Fruit fly (Drosophila melanogaster) whole organism, embryonic: ENCODE measurements around the gene CG9302.

ENCODE experiments used
- Atf-2 ChIP-seq: fragments of 200-800 bp; sonication (Bioruptor generic); optimal IDR thresholded peaks from 2 replicates; lab custom pipeline; 2016; ENCODE audit warnings: missing biosample characterization, missing genetic modification characterization
- BtbVII ChIP-seq: fragments of 200-800 bp; sonication (Bioruptor generic); optimal IDR thresholded peaks from 3 replicates; lab custom pipeline; 2017; ENCODE audit warnings: missing biosample characterization, mild to moderate bottlenecking, missing genetic modification characterization
- CG10147 ChIP-seq: fragments of 200-800 bp; sonication (Bioruptor generic); optimal IDR thresholded peaks from 2 replicates; lab custom pipeline; 2019; ENCODE audit warnings: missing biosample characterization, mild to moderate bottlenecking, missing genetic modification characterization, moderate library complexity
- CG10543 ChIP-seq: fragments of 200-800 bp; sonication (Bioruptor generic); optimal IDR thresholded peaks from 3 replicates; lab custom pipeline; 2017; ENCODE audit warnings: missing biosample characterization, mild to moderate bottlenecking, missing genetic modification characterization, moderate library complexity
- CG10979 ChIP-seq: fragments of 200-800 bp; sonication (Bioruptor generic); optimal IDR thresholded peaks from 2 replicates; lab custom pipeline; 2018; ENCODE audit warnings: missing biosample characterization, mild to moderate bottlenecking, missing genetic modification characterization, moderate library complexity
- CG1233 ChIP-seq: fragments of 200-800 bp; sonication (Bioruptor generic); optimal IDR thresholded peaks from 4 replicates; lab custom pipeline; 2018; ENCODE audit warnings: missing biosample characterization, mild to moderate bottlenecking, missing genetic modification characterization
- CG12659 ChIP-seq: fragments of 200-800 bp; sonication (Bioruptor generic); optimal IDR thresholded peaks from 3 replicates; lab custom pipeline; 2017; ENCODE audit warnings: mild to moderate bottlenecking, missing biosample characterization, missing genetic modification reagents, missing genetic modification characterization
- CG1603 ChIP-seq: fragments of 200-800 bp; sonication (Bioruptor generic); optimal IDR thresholded peaks from 2 replicates; lab custom pipeline; 2019; ENCODE audit warnings: missing biosample characterization, mild to moderate bottlenecking, missing genetic modification characterization, moderate library complexity
- CG17361 ChIP-seq: fragments of 200-800 bp; sonication (Bioruptor generic); IDR thresholded peaks from 3 replicates; pipeline ENCODE4 v1.3.6; 2022; ENCODE audit warnings: missing biosample characterization, missing genetic modification characterization
- CG18262 ChIP-seq: fragments of 200-800 bp; optimal IDR thresholded peaks from 3 replicates; lab custom pipeline; 2019; ENCODE audit warnings: missing biosample characterization, mild to moderate bottlenecking, missing genetic modification characterization, moderate library complexity
- CG18619 ChIP-seq: fragments of 200-800 bp; sonication (Bioruptor generic); optimal IDR thresholded peaks from 3 replicates; lab custom pipeline; 2017; ENCODE audit warnings: missing biosample characterization, mild to moderate bottlenecking, missing genetic modification characterization
- CG2678 ChIP-seq: fragments of 200-800 bp; sonication (Bioruptor generic); optimal IDR thresholded peaks from 3 replicates; lab custom pipeline; 2019; ENCODE audit warnings: missing biosample characterization, mild to moderate bottlenecking, missing genetic modification characterization, moderate library complexity
- CG2875 ChIP-seq: fragments of 200-800 bp; sonication (Bioruptor generic); optimal IDR thresholded peaks from 2 replicates; lab custom pipeline; 2017; ENCODE audit warnings: missing biosample characterization, mild to moderate bottlenecking, missing genetic modification characterization, missing genetic modification reagents
- CG34422 ChIP-seq: fragments of 200-800 bp; sonication (Bioruptor generic); IDR thresholded peaks from 3 replicates; pipeline ENCODE4 v1.3.6; 2022; ENCODE audit warnings: missing biosample characterization, missing genetic modification characterization
- CG4854 ChIP-seq: fragments of 200-800 bp; sonication (Bioruptor generic); optimal IDR thresholded peaks from 2 replicates; lab custom pipeline; 2016; ENCODE audit warnings: missing biosample characterization, missing genetic modification characterization, inconsistent platforms
- CG8388 ChIP-seq: fragments of 200-800 bp; sonication (Bioruptor generic); optimal IDR thresholded peaks from 2 replicates; lab custom pipeline; 2019; ENCODE audit warnings: missing biosample characterization, mild to moderate bottlenecking, missing genetic modification characterization, moderate library complexity
- CG9215 ChIP-seq: fragments of 200-800 bp; sonication (Bioruptor generic); IDR thresholded peaks from 2 replicates; pipeline ENCODE4 v1.3.6; 2022; ENCODE audit warnings: missing biosample characterization, missing genetic modification characterization
- CG9876 ChIP-seq: fragments of 200-800 bp; sonication (Bioruptor generic); optimal IDR thresholded peaks from 2 replicates; lab custom pipeline; 2016; ENCODE audit warnings: missing biosample characterization, missing genetic modification characterization
- Dp ChIP-seq: fragments of 200-800 bp; sonication (Bioruptor generic); optimal IDR thresholded peaks from 2 replicates; lab custom pipeline; 2018; ENCODE audit warnings: missing biosample characterization, mild to moderate bottlenecking, missing genetic modification characterization, moderate library complexity
- Ets97D ChIP-seq: fragments of 200-800 bp; sonication (Bioruptor generic); optimal IDR thresholded peaks from 3 replicates; lab custom pipeline; 2016; ENCODE audit warnings: missing biosample characterization, missing genetic modification characterization
- HLH4C ChIP-seq: fragments of 200-800 bp; sonication (Bioruptor generic); IDR thresholded peaks from 3 replicates; pipeline ENCODE4 v1.3.6; 2022; ENCODE audit warnings: missing biosample characterization, missing genetic modification characterization; ENCODE audit not compliant: partially characterized antibody
- Lhr ChIP-seq: fragments of 200-800 bp; sonication (Bioruptor generic); optimal IDR thresholded peaks from 3 replicates; lab custom pipeline; 2017; ENCODE audit warnings: mild to moderate bottlenecking, missing biosample characterization, missing genetic modification reagents, missing genetic modification characterization
- MBD-R2 ChIP-seq: fragments of 200-800 bp; sonication (Bioruptor generic); IDR thresholded peaks from 2 replicates; pipeline ENCODE4 v1.3.6; 2022; ENCODE audit warnings: missing biosample characterization, missing genetic modification characterization
- Med ChIP-seq: fragments of 200-800 bp; sonication (Bioruptor generic); peaks from one replicate; lab custom pipeline; 2016; ENCODE audit warnings: missing biosample characterization, missing genetic modification characterization, mild to moderate bottlenecking, inconsistent platforms, moderate library complexity
- Mes4 ChIP-seq: fragments of 200-800 bp; sonication (Bioruptor generic); optimal IDR thresholded peaks from 2 replicates; lab custom pipeline; 2016; ENCODE audit warnings: missing biosample characterization, missing genetic modification characterization
- Myb ChIP-seq: fragments of 200-800 bp; sonication (Bioruptor generic); optimal IDR thresholded peaks from 2 replicates; lab custom pipeline; 2016; ENCODE audit warnings: missing biosample characterization, missing genetic modification characterization
- Nf-YC ChIP-seq: fragments of 200-800 bp; optimal IDR thresholded peaks from 3 replicates; lab custom pipeline; 2019; ENCODE audit warnings: missing biosample characterization, mild to moderate bottlenecking, missing genetic modification characterization, moderate library complexity
- Oaz ChIP-seq: fragments of 200-800 bp; sonication (Bioruptor generic); IDR thresholded peaks from 2 replicates; pipeline ENCODE4 v1.3.6; 2022; ENCODE audit warnings: missing biosample characterization, missing genetic modification characterization
- Xbp1 ChIP-seq: fragments of 200-800 bp; sonication (Bioruptor generic); optimal IDR thresholded peaks from 3 replicates; lab custom pipeline; 2016; ENCODE audit warnings: missing biosample characterization, mild to moderate bottlenecking, missing genetic modification characterization
- ab ChIP-seq: fragments of 200-800 bp; sonication (Bioruptor generic); optimal IDR thresholded peaks from 2 replicates; lab custom pipeline; 2016; ENCODE audit warnings: missing biosample characterization, missing genetic modification characterization
- amos ChIP-seq: fragments of 200-800 bp; sonication (Bioruptor generic); IDR thresholded peaks from 2 replicates; pipeline ENCODE4 v1.3.6; 2022; ENCODE audit warnings: missing biosample characterization, missing genetic modification characterization; ENCODE audit not compliant: partially characterized antibody
- bcd ChIP-seq: fragments of 200-800 bp; sonication (Bioruptor generic); optimal IDR thresholded peaks from 2 replicates; lab custom pipeline; 2017; ENCODE audit warnings: missing biosample characterization, mild to moderate bottlenecking, missing genetic modification characterization
- ci ChIP-seq: fragments of 200-800 bp; sonication (Bioruptor generic); IDR thresholded peaks from 3 replicates; pipeline ENCODE4 v1.3.6; 2022; ENCODE audit warnings: missing biosample characterization, missing genetic modification characterization
- dmrt11E ChIP-seq: fragments of 200-800 bp; sonication (Bioruptor generic); optimal IDR thresholded peaks from 3 replicates; lab custom pipeline; 2018; ENCODE audit warnings: missing biosample characterization, mild to moderate bottlenecking, missing genetic modification characterization, moderate library complexity
- gfzf ChIP-seq: fragments of 200-800 bp; sonication (Bioruptor generic); optimal IDR thresholded peaks from 2 replicates; lab custom pipeline; 2016; ENCODE audit warnings: missing biosample characterization, mild to moderate bottlenecking, missing genetic modification characterization, moderate library complexity
- grau ChIP-seq: fragments of 200-800 bp; optimal IDR thresholded peaks from 3 replicates; lab custom pipeline; 2019; ENCODE audit warnings: missing biosample characterization, mild to moderate bottlenecking, missing genetic modification characterization, moderate library complexity
- gt ChIP-seq: fragments of 200-800 bp; sonication (Bioruptor generic); IDR thresholded peaks from 2 replicates; pipeline ENCODE4 v1.3.6; 2022; ENCODE audit warnings: missing biosample characterization, missing genetic modification characterization
- hbn ChIP-seq: fragments of 200-800 bp; sonication (Bioruptor generic); IDR thresholded peaks from 2 replicates; pipeline ENCODE4 v1.3.6; 2022; ENCODE audit warnings: missing biosample characterization, missing genetic modification characterization; ENCODE audit not compliant: partially characterized antibody
- insv ChIP-seq, 2 experiments: fragments of 200-800 bp; sonication (Bioruptor generic); optimal IDR thresholded peaks; 3 replicates each; lab custom pipeline; 2016 to 2018; ENCODE audit warnings: missing biosample characterization in 2 of 2, missing genetic modification characterization in 2 of 2
- maf-S ChIP-seq: fragments of 200-800 bp; sonication (Bioruptor generic); optimal IDR thresholded peaks from 2 replicates; lab custom pipeline; 2016; ENCODE audit warnings: missing biosample characterization, missing genetic modification characterization
- mirr ChIP-seq: fragments of 200-800 bp; sonication (Bioruptor generic); optimal IDR thresholded peaks from 3 replicates; lab custom pipeline; 2018; ENCODE audit warnings: missing biosample characterization, mild to moderate bottlenecking, missing genetic modification characterization
- nau ChIP-seq: fragments of 200-800 bp; sonication (Bioruptor generic); optimal IDR thresholded peaks from 3 replicates; lab custom pipeline; 2017; ENCODE audit warnings: missing biosample characterization, mild to moderate bottlenecking, missing genetic modification characterization, missing genetic modification reagents
- pan ChIP-seq, 4 experiments: fragments of >200 bp in 3 of 4; fragments of 200-800 bp in 1 of 4; sonication (Bioruptor generic) in 1 of 4; optimal IDR thresholded peaks in 3 of 4; IDR thresholded peaks in 1 of 4; 2 replicates each; pipeline versions ENCODE4 v1.3.6 to Lab custom; 2017 to 2022; ENCODE audit warnings: missing biosample characterization in 2 of 4, missing genetic modification characterization in 2 of 4, mixed read lengths in 1 of 4
- row ChIP-seq: fragments of 200-800 bp; sonication (Bioruptor generic); IDR thresholded peaks from 3 replicates; pipeline ENCODE4 v1.3.6; 2022; ENCODE audit warnings: missing biosample characterization, missing genetic modification characterization
- scrt ChIP-seq: fragments of 200-800 bp; sonication (Bioruptor generic); optimal IDR thresholded peaks from 2 replicates; lab custom pipeline; 2018; ENCODE audit warnings: missing biosample characterization, mild to moderate bottlenecking, missing genetic modification characterization, moderate library complexity
- sens ChIP-seq: fragments of 200-800 bp; sonication (Bioruptor generic); peaks from one replicate; lab custom pipeline; 2016; ENCODE audit warnings: missing biosample characterization, missing genetic modification characterization
- sna ChIP-seq: fragments of 200-800 bp; sonication (Bioruptor generic); IDR thresholded peaks from 2 replicates; pipeline ENCODE4 v1.3.6; 2022; ENCODE audit warnings: missing biosample characterization, missing genetic modification characterization; ENCODE audit not compliant: partially characterized antibody
- unpg ChIP-seq: fragments of 200-800 bp; sonication (Bioruptor generic); optimal IDR thresholded peaks from 3 replicates; lab custom pipeline; 2018; ENCODE audit warnings: missing biosample characterization, mild to moderate bottlenecking, missing genetic modification characterization, moderate library complexity

The CG9302 gene

DNA sequence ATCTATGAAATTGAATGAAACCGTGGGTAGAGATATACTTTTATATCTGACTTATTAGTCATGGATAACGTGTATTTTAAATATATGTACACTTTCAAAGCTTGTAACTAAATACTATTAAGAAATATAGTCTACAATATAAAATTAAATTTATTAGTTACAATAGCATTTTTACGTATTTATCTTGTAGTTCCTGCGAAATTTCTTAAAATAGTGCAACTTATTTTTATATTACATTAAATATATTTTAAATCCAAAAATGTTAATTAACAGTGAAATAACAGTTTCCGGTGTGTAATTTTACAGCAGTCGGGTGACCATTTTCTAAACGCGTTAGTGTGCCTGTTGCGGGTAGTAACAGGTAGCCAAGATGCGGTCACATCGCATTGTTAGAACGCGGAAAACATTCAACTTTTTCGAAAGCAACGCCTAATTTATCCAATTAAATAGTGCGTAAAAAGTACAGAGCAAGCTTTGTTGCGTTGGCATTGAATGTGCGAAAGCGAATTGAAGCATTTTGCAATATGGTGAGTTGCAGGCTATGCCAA, 20.4 kb upstream of the CG9302 start, which contains the start of the genes CG10859 and CG7110 (continued):
- TF ChIP-seq amos (GFP tag; lab: Robert Waterston, UW): peak; percentile 30; the same call in 1 of the 2 replicates
- no peak for TF ChIP-seq sna (GFP tag; lab: Robert Waterston, UW)
- TF ChIP-seq ci (GFP tag; lab: Robert Waterston, UW): peak; percentile 88
- TF ChIP-seq CG10979 (tag; lab: Kevin White, UChicago): peak; percentile 22
- TF ChIP-seq Mes4 (GFP tag; lab: Kevin White, UChicago): peak; percentile 17
- TF ChIP-seq mirr (GFP tag; lab: Kevin White, UChicago): peak; percentile 55
- TF ChIP-seq CG1603 (tag; lab: Kevin White, UChicago): peak; percentile 81
- no peak for TF ChIP-seq maf-S
- peak; percentile 4 for TF ChIP-seq Xbp1 (GFP tag; lab: Kevin White, UChicago)
- TF ChIP-seq gfzf (GFP tag; lab: Kevin White, UChicago): peak; percentile 86
- TF ChIP-seq bcd (GFP tag; lab: Kevin White, UChicago): peak; percentile 63
- TF ChIP-seq Ets97D (GFP tag; lab: Kevin White, UChicago): peak; percentile 98
- TF ChIP-seq nau: peak; percentile 55
- peak; percentile 32 for TF ChIP-seq CG18262 (tag; lab: Kevin White, UChicago)
- peak; percentile 56 for TF ChIP-seq CG1233
- TF ChIP-seq CG2678 (tag; lab: Kevin White, UChicago): peak; percentile 43
- TF ChIP-seq MBD-R2 (GFP tag; lab: Robert Waterston, UW): peak; percentile 48; the same call in 1 of the 2 replicates
- TF ChIP-seq CG2875 (GFP tag; lab: Kevin White, UChicago): peak; percentile 26
- TF ChIP-seq insv (GFP tag; optimal IDR thresholded peaks at IDR 0.05; lab: Kevin White, UChicago): peak in 1 of 2 experiments; percentile 50
- TF ChIP-seq Myb: peak; percentile 29
- peak; percentile 50 for TF ChIP-seq Lhr (GFP tag; lab: Kevin White, UChicago)
- TF ChIP-seq CG10543 (GFP tag; lab: Kevin White, UChicago): peak; percentile 26
- TF ChIP-seq Atf-2 (GFP tag; lab: Kevin White, UChicago): no peak
- TF ChIP-seq unpg (GFP tag; lab: Kevin White, UChicago): peak; percentile 59
- TF ChIP-seq pan (optimal IDR thresholded peaks at IDR 0.05; lab: Kevin White, UChicago): no peak
- peak in 1 of 2 experiments; percentile 10 for TF ChIP-seq pan (GFP tag; optimal IDR thresholded peaks at IDR 0.05 in 1 of 2, IDR thresholded peaks at IDR 0.05 in 1 of 2)
- TF ChIP-seq ab (GFP tag; lab: Kevin White, UChicago): no peak
- 0 out of 3 replicates have a peak, but pooled peaks have one; percentile 16 for TF ChIP-seq row (GFP tag; lab: Robert Waterston, UW)
- peak; percentile 35 for TF ChIP-seq CG8388 (GFP tag; lab: Kevin White, UChicago)
- peak; percentile 81 for TF ChIP-seq Dp (GFP tag; lab: Kevin White, UChicago)
- no peak for TF ChIP-seq gt (GFP tag; lab: Robert Waterston, UW)
- TF ChIP-seq Oaz: 0 out of 2 replicates have a peak, but pooled peaks have one; percentile 32
- TF ChIP-seq HLH4C (GFP tag; lab: Robert Waterston, UW): no peak
- peak; percentile 65 for TF ChIP-seq CG18619
- no peak for TF ChIP-seq hbn (GFP tag; lab: Robert Waterston, UW)
- TF ChIP-seq Nf-YC (tag; lab: Kevin White, UChicago): peak; percentile 12
- TF ChIP-seq CG4854 (GFP tag; lab: Kevin White, UChicago): peak; percentile 18
- TF ChIP-seq grau (tag; lab: Kevin White, UChicago): peak; percentile 51
- no peak for TF ChIP-seq CG9215
- peak; percentile 31 for TF ChIP-seq dmrt11E (tag; lab: Kevin White, UChicago)
- TF ChIP-seq CG9876 (GFP tag; lab: Kevin White, UChicago): no peak
- TF ChIP-seq CG34422 (GFP tag; lab: Robert Waterston, UW): peak; percentile 27; the same call in 1 of the 3 replicates
- peak; percentile 80 for TF ChIP-seq CG12659
- TF ChIP-seq CG10147: peak; percentile 37
- TF ChIP-seq Med: peak; percentile 91
- TF ChIP-seq scrt (GFP tag; lab: Kevin White, UChicago): peak; percentile 88
- TF ChIP-seq BtbVII (GFP tag; lab: Kevin White, UChicago): peak; percentile 31
- TF ChIP-seq sens (GFP tag; lab: Kevin White, UChicago): peak; percentile 21
- peak; percentile 38; the same call in 2 of the 3 replicates for TF ChIP-seq CG17361 (GFP tag; lab: Robert Waterston, UW)
